Fruit fly (Drosophila melanogaster) whole organism, embryonic: ENCODE results near the gene drm.

Experiments used
- Aef1 ChIP-seq: fragments of 200-800 bp; sonication (Bioruptor generic); IDR thresholded peaks from 3 replicates; pipeline ENCODE4 v1.3.6; 2022; ENCODE audit warnings: missing biosample characterization, missing genetic modification characterization
- Atf3 ChIP-seq: fragments of 200-800 bp; sonication (Bioruptor generic); optimal IDR thresholded peaks from 3 replicates; lab custom pipeline; 2016; ENCODE audit warnings: missing biosample characterization, missing genetic modification characterization
- Bteb2 ChIP-seq: fragments of 200-800 bp; sonication (Bioruptor generic); optimal IDR thresholded peaks from 2 replicates; lab custom pipeline; 2016; ENCODE audit warnings: missing biosample characterization, missing genetic modification characterization
- CG10209 ChIP-seq: fragments of 200-800 bp; sonication (Bioruptor generic); optimal IDR thresholded peaks from 3 replicates; lab custom pipeline; 2017; ENCODE audit warnings: missing biosample characterization, mild to moderate bottlenecking, missing genetic modification characterization, missing genetic modification reagents
- CG11723 ChIP-seq: fragments of 200-800 bp; sonication (Bioruptor generic); optimal IDR thresholded peaks from 2 replicates; lab custom pipeline; 2017; ENCODE audit warnings: missing biosample characterization, mild to moderate bottlenecking, missing genetic modification characterization
- CG12219 ChIP-seq: fragments of 200-800 bp; sonication (Bioruptor generic); optimal IDR thresholded peaks from 3 replicates; lab custom pipeline; 2018; ENCODE audit warnings: missing biosample characterization, mild to moderate bottlenecking, missing genetic modification characterization
- CG13296 ChIP-seq: fragments of 200-800 bp; sonication (Bioruptor generic); optimal IDR thresholded peaks from 3 replicates; lab custom pipeline; 2018; ENCODE audit warnings: missing biosample characterization, mild to moderate bottlenecking, missing genetic modification characterization
- CG15011 ChIP-seq: fragments of 200-800 bp; sonication (Bioruptor generic); optimal IDR thresholded peaks from 3 replicates; lab custom pipeline; 2018; ENCODE audit warnings: missing biosample characterization, mild to moderate bottlenecking, missing genetic modification characterization
- CG15269 ChIP-seq: fragments of 200-800 bp; sonication (Bioruptor generic); optimal IDR thresholded peaks from 2 replicates; lab custom pipeline; 2018; ENCODE audit warnings: missing biosample characterization, mild to moderate bottlenecking, missing genetic modification characterization, moderate library complexity
- CG16813 ChIP-seq: fragments of 200-800 bp; sonication (Bioruptor generic); IDR thresholded peaks from 3 replicates; pipeline ENCODE4 v1.3.6; 2022; ENCODE audit warnings: missing biosample characterization, missing genetic modification characterization; ENCODE audit not compliant: partially characterized antibody
- CG18011 ChIP-seq: fragments of 200-800 bp; sonication (Bioruptor generic); optimal IDR thresholded peaks from 2 replicates; lab custom pipeline; 2017; ENCODE audit warnings: missing biosample characterization, missing genetic modification characterization, mild to moderate bottlenecking, moderate library complexity, missing genotype
- CG18476 ChIP-seq: fragments of 200-800 bp; sonication (Bioruptor generic); optimal IDR thresholded peaks from 2 replicates; lab custom pipeline; 2016; ENCODE audit warnings: missing biosample characterization, mild to moderate bottlenecking, missing genetic modification characterization
- CG18599 ChIP-seq: fragments of 200-800 bp; sonication (Bioruptor generic); optimal IDR thresholded peaks from 3 replicates; lab custom pipeline; 2017; ENCODE audit warnings: missing biosample characterization, missing genetic modification characterization, mild to moderate bottlenecking, moderate library complexity, missing genetic modification reagents
- CG2875 ChIP-seq: fragments of 200-800 bp; sonication (Bioruptor generic); optimal IDR thresholded peaks from 2 replicates; lab custom pipeline; 2017; ENCODE audit warnings: missing biosample characterization, mild to moderate bottlenecking, missing genetic modification characterization, missing genetic modification reagents
- CG32532 ChIP-seq: fragments of 200-800 bp; sonication (Bioruptor generic); IDR thresholded peaks from 2 replicates; pipeline ENCODE4 v1.3.6; 2022; ENCODE audit warnings: missing biosample characterization, missing genetic modification characterization
- CG3838 ChIP-seq: fragments of 200-800 bp; sonication (Bioruptor generic); optimal IDR thresholded peaks from 3 replicates; lab custom pipeline; 2016; ENCODE audit warnings: missing biosample characterization, missing genetic modification characterization
- CG6272 ChIP-seq: fragments of 200-800 bp; sonication (Bioruptor generic); IDR thresholded peaks from 2 replicates; pipeline ENCODE4 v1.3.6; 2022; ENCODE audit warnings: missing biosample characterization, missing genetic modification characterization
- CG6689 ChIP-seq: fragments of 200-800 bp; sonication (Bioruptor generic); IDR thresholded peaks from 2 replicates; pipeline ENCODE4 v1.3.6; 2022; ENCODE audit warnings: missing biosample characterization, missing genetic modification characterization
- CrebB ChIP-seq: fragments of 200-800 bp; sonication (Bioruptor generic); optimal IDR thresholded peaks from 3 replicates; lab custom pipeline; 2018; ENCODE audit warnings: missing biosample characterization, mild to moderate bottlenecking, missing genetic modification characterization
- Dll ChIP-seq: fragments of 200-800 bp; sonication (Bioruptor generic); IDR thresholded peaks from 4 replicates; pipeline ENCODE4 v1.3.6; 2022; ENCODE audit warnings: missing biosample characterization, missing genetic modification characterization; ENCODE audit not compliant: partially characterized antibody
- Ets97D ChIP-seq: fragments of 200-800 bp; sonication (Bioruptor generic); optimal IDR thresholded peaks from 3 replicates; lab custom pipeline; 2016; ENCODE audit warnings: missing biosample characterization, missing genetic modification characterization
- Gug ChIP-seq: fragments of 200-800 bp; sonication (Bioruptor generic); IDR thresholded peaks from 4 replicates; pipeline ENCODE4 v1.3.6; 2022; ENCODE audit warnings: missing biosample characterization, missing genetic modification characterization
- Hmx ChIP-seq: fragments of 200-800 bp; sonication (Bioruptor generic); optimal IDR thresholded peaks from 2 replicates; lab custom pipeline; 2016; ENCODE audit warnings: missing biosample characterization, missing genetic modification characterization
- Lpt ChIP-seq: fragments of >200 bp; optimal IDR thresholded peaks from 2 replicates; lab custom pipeline; 2018; ENCODE audit warnings: missing biosample characterization, missing genetic modification characterization
- NfI ChIP-seq: fragments of 200-800 bp; sonication (Bioruptor generic); optimal IDR thresholded peaks from 3 replicates; lab custom pipeline; 2018; ENCODE audit warnings: missing biosample characterization, mild to moderate bottlenecking, missing genetic modification characterization, moderate library complexity
- Sox100B ChIP-seq: fragments of 200-800 bp; sonication (Bioruptor generic); optimal IDR thresholded peaks from 3 replicates; lab custom pipeline; 2018; ENCODE audit warnings: missing biosample characterization, mild to moderate bottlenecking, missing genetic modification characterization
- bbx ChIP-seq: fragments of 200-800 bp; sonication (Bioruptor generic); IDR thresholded peaks from 2 replicates; pipeline ENCODE4 v1.3.6; 2022; ENCODE audit warnings: missing biosample characterization, missing genetic modification characterization; ENCODE audit not compliant: partially characterized antibody
- br ChIP-seq: fragments of >200 bp; optimal IDR thresholded peaks from 2 replicates; lab custom pipeline; 2017
- bsh ChIP-seq, 2 experiments: fragments of 200-800 bp; sonication (Bioruptor generic); optimal IDR thresholded peaks; 2 replicates each; lab custom pipeline; 2017 to 2018; ENCODE audit warnings: mild to moderate bottlenecking in 2 of 2, missing biosample characterization in 2 of 2, missing genetic modification characterization in 2 of 2, moderate library complexity in 1 of 2
- chm ChIP-seq: fragments of 200-800 bp; sonication (Bioruptor generic); IDR thresholded peaks from 2 replicates; pipeline ENCODE4 v1.3.6; 2022; ENCODE audit warnings: missing biosample characterization, missing genetic modification characterization
- corto ChIP-seq: fragments of 200-800 bp; sonication (Bioruptor generic); optimal IDR thresholded peaks from 2 replicates; lab custom pipeline; 2016; ENCODE audit warnings: missing biosample characterization, mild to moderate bottlenecking, missing genetic modification characterization, moderate library complexity
- crol ChIP-seq: fragments of 200-800 bp; sonication (Bioruptor generic); IDR thresholded peaks from 2 replicates; pipeline ENCODE4 v1.3.6; 2022; ENCODE audit warnings: missing biosample characterization, missing genetic modification characterization
- danr ChIP-seq: fragments of 200-800 bp; sonication (Bioruptor generic); IDR thresholded peaks from 2 replicates; pipeline ENCODE4 v1.3.6; 2022; ENCODE audit warnings: missing biosample characterization, missing genetic modification characterization
- dmrt11E ChIP-seq: fragments of 200-800 bp; sonication (Bioruptor generic); optimal IDR thresholded peaks from 3 replicates; lab custom pipeline; 2018; ENCODE audit warnings: missing biosample characterization, mild to moderate bottlenecking, missing genetic modification characterization, moderate library complexity
- grn ChIP-seq: fragments of 200-800 bp; sonication (Bioruptor generic); optimal IDR thresholded peaks from 3 replicates; lab custom pipeline; 2017; ENCODE audit warnings: missing biosample characterization, missing genetic modification characterization
- jigr1 ChIP-seq: fragments of 200-800 bp; sonication (Bioruptor generic); IDR thresholded peaks from 3 replicates; pipeline ENCODE4 v1.3.6; 2022; ENCODE audit warnings: missing biosample characterization, missing genetic modification characterization
- knrl ChIP-seq: fragments of 200-800 bp; sonication (Bioruptor generic); IDR thresholded peaks from 3 replicates; pipeline ENCODE4 v1.3.6; 2022; ENCODE audit warnings: missing biosample characterization, missing genetic modification characterization; ENCODE audit not compliant: partially characterized antibody
- nerfin-2 ChIP-seq: fragments of 200-800 bp; sonication (Bioruptor generic); IDR thresholded peaks from 2 replicates; pipeline ENCODE4 v1.3.6; 2022; ENCODE audit warnings: missing biosample characterization, missing genetic modification characterization; ENCODE audit not compliant: partially characterized antibody
- p53 ChIP-seq: fragments of 200-800 bp; sonication (Bioruptor generic); optimal IDR thresholded peaks from 2 replicates; lab custom pipeline; 2016; ENCODE audit warnings: missing biosample characterization, missing genetic modification characterization
- pros ChIP-seq: fragments of 200-800 bp; sonication (Bioruptor generic); optimal IDR thresholded peaks from 3 replicates; lab custom pipeline; 2019; ENCODE audit warnings: missing biosample characterization, mild to moderate bottlenecking, missing genetic modification characterization, moderate library complexity
- ro ChIP-seq: fragments of 200-800 bp; sonication (Bioruptor generic); IDR thresholded peaks from 2 replicates; pipeline ENCODE4 v1.3.6; 2022; ENCODE audit warnings: missing biosample characterization, missing genetic modification characterization
- row ChIP-seq: fragments of 200-800 bp; sonication (Bioruptor generic); IDR thresholded peaks from 3 replicates; pipeline ENCODE4 v1.3.6; 2022; ENCODE audit warnings: missing biosample characterization, missing genetic modification characterization
- sens-2 ChIP-seq: fragments of 200-800 bp; sonication (Bioruptor generic); IDR thresholded peaks from 2 replicates; pipeline ENCODE4 v1.3.6; 2022; ENCODE audit warnings: missing biosample characterization, missing genetic modification characterization
- seq ChIP-seq: fragments of 200-800 bp; sonication (Bioruptor generic); IDR thresholded peaks from 2 replicates; pipeline ENCODE4 v1.3.6; 2022; ENCODE audit warnings: missing biosample characterization, missing genetic modification characterization
- sim ChIP-seq: fragments of 200-800 bp; sonication (Bioruptor generic); IDR thresholded peaks from 2 replicates; pipeline ENCODE4 v1.3.6; 2022; ENCODE audit warnings: missing biosample characterization, missing genetic modification characterization
- sr ChIP-seq: fragments of 200-800 bp; sonication (Bioruptor generic); IDR thresholded peaks from 3 replicates; pipeline ENCODE4 v1.3.6; 2022; ENCODE audit warnings: missing biosample characterization, missing genetic modification characterization
- stc ChIP-seq: fragments of 200-800 bp; sonication (Bioruptor generic); IDR thresholded peaks from 2 replicates; pipeline ENCODE4 v1.3.6; 2022; ENCODE audit warnings: missing biosample characterization, missing genetic modification characterization
- sug ChIP-seq: fragments of 200-800 bp; optimal IDR thresholded peaks from 2 replicates; lab custom pipeline; 2019; ENCODE audit warnings: missing biosample characterization, mild to moderate bottlenecking, missing genetic modification characterization, moderate library complexity
- trem ChIP-seq: fragments of 200-800 bp; optimal IDR thresholded peaks from 3 replicates; lab custom pipeline; 2019; ENCODE audit warnings: missing biosample characterization, mild to moderate bottlenecking, missing genetic modification characterization, moderate library complexity
- unc-4 ChIP-seq: fragments of 200-800 bp; sonication (Bioruptor generic); IDR thresholded peaks from 2 replicates; pipeline ENCODE4 v1.3.6; 2022; ENCODE audit warnings: missing biosample characterization, missing genetic modification characterization; ENCODE audit not compliant: partially characterized antibody
- yki ChIP-seq: fragments of >200 bp; optimal IDR thresholded peaks from 3 replicates; lab custom pipeline; 2018
- zen ChIP-seq: fragments of 200-800 bp; sonication (Bioruptor generic); optimal IDR thresholded peaks from 3 replicates; lab custom pipeline; 2018; ENCODE audit warnings: missing biosample characterization, mild to moderate bottlenecking, missing genetic modification characterization, moderate library complexity

drm gene

DNA sequence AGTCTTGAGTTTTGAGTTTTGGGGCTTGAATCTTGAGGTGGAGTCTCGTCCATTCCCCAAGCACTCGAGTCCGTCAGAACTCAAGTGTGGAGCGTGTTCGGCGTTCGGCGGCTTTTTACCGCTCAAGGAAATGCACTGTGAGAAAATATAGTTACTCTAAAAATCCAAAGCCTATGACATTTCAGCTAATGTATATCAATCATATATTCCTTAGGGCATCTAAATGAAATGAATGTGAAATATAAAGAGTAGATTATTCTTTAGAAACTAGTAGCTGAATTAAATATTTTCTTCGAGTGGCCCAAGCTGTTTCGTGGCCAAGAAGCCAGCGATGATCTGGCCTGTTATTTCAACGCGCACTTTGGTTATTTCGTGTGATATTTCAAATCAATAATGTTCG lies 48.2 kb downstream of the drm start (continued):
- no peak for TF ChIP-seq CG12219 (GFP tag; lab: Kevin White, UChicago)
- TF ChIP-seq zen (tag; lab: Kevin White, UChicago), result no peak
- TF ChIP-seq corto (GFP tag; lab: Kevin White, UChicago), result no peak
- no peak for TF ChIP-seq Dll
- no peak for TF ChIP-seq yki (lab: Kevin White, UChicago)
- no peak for TF ChIP-seq Aef1
- TF ChIP-seq danr (GFP tag; lab: Robert Waterston, UW), result no peak
- peak; percentile 83 for TF ChIP-seq dmrt11E
- TF ChIP-seq sim, result peak; percentile 60; the same call in 1 of the 2 replicates
- no peak for TF ChIP-seq bbx (GFP tag; lab: Robert Waterston, UW)
- no peak for TF ChIP-seq CG11723 (GFP tag; lab: Kevin White, UChicago)
- no peak for TF ChIP-seq CrebB (tag; lab: Kevin White, UChicago)
- no peak for TF ChIP-seq CG3838 (GFP tag; lab: Kevin White, UChicago)
- no peak for TF ChIP-seq nerfin-2 (GFP tag; lab: Robert Waterston, UW)
- TF ChIP-seq trem (tag; lab: Kevin White, UChicago), result peak; percentile 43
- TF ChIP-seq unc-4, result no peak
- no peak for TF ChIP-seq stc (GFP tag; lab: Robert Waterston, UW)
- TF ChIP-seq Bteb2, result no peak
- peak; percentile 56 for TF ChIP-seq CG6689 (GFP tag; lab: Robert Waterston, UW)
- TF ChIP-seq ro, result no peak
- peak; percentile 11 for TF ChIP-seq NfI (GFP tag; lab: Kevin White, UChicago)
- no peak for TF ChIP-seq jigr1 (GFP tag; lab: Robert Waterston, UW)
- no peak for TF ChIP-seq CG18011 (GFP tag; lab: Kevin White, UChicago)
- TF ChIP-seq Lpt (GFP tag; lab: Kevin White, UChicago), result no peak
- peak; percentile 26 for TF ChIP-seq Sox100B
- TF ChIP-seq CG10209 (GFP tag; lab: Kevin White, UChicago), result peak; percentile 35
- TF ChIP-seq CG16813, result no peak
- TF ChIP-seq CG6272 (GFP tag; lab: Robert Waterston, UW), result no peak
- no peak for TF ChIP-seq CG18476
- TF ChIP-seq seq (GFP tag; lab: Robert Waterston, UW), result peak; percentile 12; the same call in 1 of the 2 replicates
- TF ChIP-seq knrl (GFP tag; lab: Robert Waterston, UW), result no peak
- TF ChIP-seq pros, result no peak
- TF ChIP-seq CG2875 (GFP tag; lab: Kevin White, UChicago), result peak; percentile 46
- TF ChIP-seq chm (GFP tag; lab: Robert Waterston, UW), result peak; percentile 65; the same call in 1 of the 2 replicates
- no peak for TF ChIP-seq CG15011 (GFP tag; lab: Kevin White, UChicago)
- no peak for TF ChIP-seq sens-2
- no peak for TF ChIP-seq Atf3 (GFP tag; lab: Kevin White, UChicago)
- TF ChIP-seq row (GFP tag; lab: Robert Waterston, UW), result peak; percentile 64
- peak; percentile 24 for TF ChIP-seq CG15269
- no peak for TF ChIP-seq sug
- TF ChIP-seq Ets97D, result no peak
- no peak for TF ChIP-seq Hmx (GFP tag; lab: Kevin White, UChicago)
- no peak for TF ChIP-seq Gug (GFP tag; lab: Robert Waterston, UW)
- TF ChIP-seq crol (GFP tag; lab: Robert Waterston, UW), result no peak
- no peak for TF ChIP-seq grn
- no peak for TF ChIP-seq CG13296 (GFP tag; lab: Kevin White, UChicago)
- no peak for TF ChIP-seq p53
- TF ChIP-seq br (lab: Kevin White, UChicago), result no peak
- no peak for TF ChIP-seq sr (GFP tag; lab: Robert Waterston, UW)
- TF ChIP-seq CG32532 (GFP tag; lab: Robert Waterston, UW), result no peak
- peak in 1 of 2 experiments; percentile 80 for TF ChIP-seq bsh (GFP tag; optimal IDR thresholded peaks at IDR 0.05; lab: Kevin White, UChicago)
- peak; percentile 21 for TF ChIP-seq CG18599
